Worm (Caenorhabditis elegans) whole organism, early embryonic: Measurements from ENCODE around the gene K11E4.6.

ENCODE experiments used
- B0310.2 ChIP-seq: sonication (generic microtip); optimal IDR thresholded peaks from 2 replicates; lab custom pipeline; 2016; ENCODE audit warnings: mild to moderate bottlenecking, missing genetic modification characterization, missing compliant biosample characterization
- F13C5.2 ChIP-seq: sonication (generic microtip); optimal IDR thresholded peaks from 2 replicates; lab custom pipeline; 2017; ENCODE audit warnings: mild to moderate bottlenecking, missing genetic modification characterization, inconsistent platforms, missing compliant biosample characterization
- aly-1 ChIP-seq: sonication (generic microtip); optimal IDR thresholded peaks from 2 replicates; lab custom pipeline; 2016; ENCODE audit warnings: missing genetic modification characterization, missing compliant biosample characterization
- ama-1 ChIP-seq: fragments of 150-350 bp; optimal IDR thresholded peaks from 2 replicates; lab custom pipeline; 2014
- ceh-13 ChIP-seq: fragments of 200-800 bp; sonication (Bioruptor generic); optimal IDR thresholded peaks from 2 replicates; lab custom pipeline; 2018; ENCODE audit warnings: mild to moderate bottlenecking, missing genetic modification characterization, missing compliant biosample characterization
- ceh-36 ChIP-seq: sonication (generic microtip); optimal IDR thresholded peaks from 2 replicates; lab custom pipeline; 2016; ENCODE audit warnings: missing genetic modification characterization, inconsistent platforms, missing compliant biosample characterization
- ets-7 ChIP-seq: sonication (generic microtip); optimal IDR thresholded peaks from 2 replicates; lab custom pipeline; 2016; ENCODE audit warnings: missing genotype, missing genetic modification characterization, missing compliant biosample characterization
- flt-1 ChIP-seq: fragments of 200-800 bp; sonication (Bioruptor generic); IDR thresholded peaks from 2 replicates; pipeline ENCODE4 v1.3.6; 2022; ENCODE audit warnings: missing genetic modification characterization, missing compliant biosample characterization
- hmbx-1 ChIP-seq: sonication (generic microtip); optimal IDR thresholded peaks from 2 replicates; lab custom pipeline; 2016; ENCODE audit warnings: mild to moderate bottlenecking, missing genetic modification characterization, missing compliant biosample characterization
- hmg-4 ChIP-seq: fragments of 200-800 bp; sonication (Bioruptor generic); optimal IDR thresholded peaks from 2 replicates; lab custom pipeline; 2018; ENCODE audit warnings: mild to moderate bottlenecking, missing genetic modification characterization, missing compliant biosample characterization
- hnd-1 ChIP-seq: sonication (generic microtip); optimal IDR thresholded peaks from 2 replicates; lab custom pipeline; 2016; ENCODE audit warnings: missing genetic modification characterization, missing compliant biosample characterization
- pes-1 ChIP-seq: fragments of 200-800 bp; sonication (Bioruptor generic); IDR thresholded peaks from 2 replicates; pipeline ENCODE4 v1.3.6; 2022; ENCODE audit warnings: missing genetic modification reagents, missing genetic modification characterization, missing compliant biosample characterization
- scrt-1 ChIP-seq: fragments of 200-800 bp; sonication (Bioruptor generic); IDR thresholded peaks from 2 replicates; pipeline ENCODE4 v1.3.6; 2022; ENCODE audit warnings: missing genetic modification characterization, missing compliant biosample characterization
- sea-1 ChIP-seq: fragments of 200-800 bp; sonication (Bioruptor generic); conservative IDR thresholded peaks from 2 replicates; pipeline ENCODE4 v1.3.6; 2022; ENCODE audit warnings: missing genetic modification characterization, missing compliant biosample characterization
- tbx-11 ChIP-seq: fragments of 200-800 bp; sonication (Bioruptor generic); IDR thresholded peaks from 2 replicates; pipeline ENCODE4 v1.3.6; 2022; ENCODE audit warnings: missing genetic modification characterization, missing compliant biosample characterization
- tbx-37 ChIP-seq: fragments of 200-800 bp; sonication (Bioruptor generic); conservative IDR thresholded peaks from 2 replicates; pipeline ENCODE4 v1.3.6; 2022; ENCODE audit warnings: missing genetic modification reagents, missing genetic modification characterization, missing compliant biosample characterization
- tra-4 ChIP-seq: sonication (generic microtip); optimal IDR thresholded peaks from 2 replicates; lab custom pipeline; 2017; ENCODE audit warnings: missing genetic modification characterization, missing compliant biosample characterization

K11E4.6 gene

DNA sequence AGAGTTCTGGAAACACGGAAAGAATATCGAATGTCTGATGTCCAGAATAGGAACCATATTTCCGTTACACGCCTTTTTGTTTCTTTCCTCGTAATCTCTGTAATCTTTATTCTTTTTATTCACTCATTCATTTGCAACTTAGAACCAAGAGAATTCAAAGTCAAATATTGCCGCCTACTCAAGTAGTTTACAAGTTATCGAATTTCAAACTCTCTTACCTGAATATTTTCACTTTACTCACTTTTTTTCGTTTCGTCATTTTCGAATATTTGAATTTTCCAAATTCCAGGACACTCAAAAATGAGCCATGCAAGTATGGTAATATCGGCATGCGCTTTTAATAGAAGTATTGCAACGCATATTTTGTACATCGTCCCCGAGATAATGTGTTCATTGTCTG is at the start of gene K11E4.6:
Gene K11E4.6, plus strand, starts transcription at position 301 of the 400 bp plus-strand sequence.
- TF ChIP-seq flt-1 (GFP tag; lab: Robert Waterston, UW) (no peak), sea-1 (GFP tag; lab: Robert Waterston, UW) (no peak), ceh-36 (tag; lab: Kevin White, UChicago) (no peak), F13C5.2 (tag; lab: Kevin White, UChicago) (no peak), ama-1 (lab: Kevin White, UChicago) (no peak), hnd-1 (no peak), tra-4 (tag; lab: Kevin White, UChicago) (no peak), tbx-37 (GFP tag; lab: Robert Waterston, UW) (no peak), aly-1 (no peak), ceh-13 (GFP tag; lab: Kevin White, UChicago) (no peak), scrt-1 (GFP tag; lab: Robert Waterston, UW) (no peak), hmg-4 (GFP tag; lab: Kevin White, UChicago) (no peak)

DNA sequence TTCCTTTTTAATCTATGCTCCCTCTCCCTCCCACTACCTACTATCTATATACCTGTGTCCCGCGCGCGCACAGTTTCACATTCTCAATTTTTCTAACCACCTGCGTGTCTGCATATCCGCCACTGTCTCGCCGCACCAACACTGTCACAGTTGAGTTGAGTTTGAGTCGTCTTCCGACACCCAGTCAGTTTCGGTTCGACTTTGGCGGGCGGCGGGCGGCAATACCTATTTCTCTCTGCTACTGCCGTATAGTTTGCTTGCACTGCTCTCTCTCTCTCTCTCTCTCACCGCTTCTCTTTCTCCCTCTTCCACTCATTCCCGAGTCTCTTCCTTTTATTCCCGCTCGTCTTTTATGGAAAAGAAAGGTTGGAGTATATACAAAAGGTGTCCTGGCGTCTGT is 49.0 kb upstream of the K11E4.6 start:
- TF ChIP-seq hmg-4 (GFP tag; lab: Kevin White, UChicago) (peak; percentile 68), B0310.2 (tag; lab: Kevin White, UChicago) (peak; percentile 34), pes-1 (GFP tag; lab: Robert Waterston, UW) (no peak)

DNA sequence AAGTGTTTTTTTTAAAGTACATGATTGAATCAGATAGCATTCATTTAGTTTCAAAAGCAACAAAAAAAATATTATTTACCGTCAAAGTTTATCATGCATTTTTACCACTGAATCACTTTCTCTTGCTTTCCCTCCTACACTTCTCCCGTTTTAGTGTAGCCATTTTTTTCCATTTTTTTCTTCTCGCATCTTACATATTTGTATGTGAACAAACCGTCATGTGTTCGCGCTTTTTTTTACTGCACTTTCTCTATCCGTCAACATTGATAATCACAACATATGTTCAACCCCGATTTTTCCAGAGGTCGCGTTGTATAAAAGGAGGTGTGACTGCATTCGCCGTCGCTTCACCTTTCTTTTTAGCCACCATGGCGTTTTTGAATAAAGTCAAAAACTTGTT is 47.6 kb upstream of the K11E4.6 start, which contains the start of gene gck-4:
Gene gck-4, plus strand, starts transcription at position 301 of the 400 bp plus-strand sequence.
- TF ChIP-seq tbx-11 (GFP tag; lab: Robert Waterston, UW) (no peak), tra-4 (tag; lab: Kevin White, UChicago) (no peak), tbx-37 (GFP tag; lab: Robert Waterston, UW) (no peak), aly-1 (no peak), ceh-36 (tag; lab: Kevin White, UChicago) (no peak), F13C5.2 (tag; lab: Kevin White, UChicago) (no peak), pes-1 (GFP tag; lab: Robert Waterston, UW) (no peak), ama-1 (lab: Kevin White, UChicago) (no peak), hmbx-1 (no peak), B0310.2 (tag; lab: Kevin White, UChicago) (no peak), ceh-13 (GFP tag; lab: Kevin White, UChicago) (no peak), hmg-4 (GFP tag; lab: Kevin White, UChicago) (no peak), hnd-1 (no peak), ets-7 (tag; lab: Kevin White, UChicago) (no peak), scrt-1 (GFP tag; lab: Robert Waterston, UW) (no peak), sea-1 (GFP tag; lab: Robert Waterston, UW) (no peak), flt-1 (GFP tag; lab: Robert Waterston, UW) (no peak)

DNA sequence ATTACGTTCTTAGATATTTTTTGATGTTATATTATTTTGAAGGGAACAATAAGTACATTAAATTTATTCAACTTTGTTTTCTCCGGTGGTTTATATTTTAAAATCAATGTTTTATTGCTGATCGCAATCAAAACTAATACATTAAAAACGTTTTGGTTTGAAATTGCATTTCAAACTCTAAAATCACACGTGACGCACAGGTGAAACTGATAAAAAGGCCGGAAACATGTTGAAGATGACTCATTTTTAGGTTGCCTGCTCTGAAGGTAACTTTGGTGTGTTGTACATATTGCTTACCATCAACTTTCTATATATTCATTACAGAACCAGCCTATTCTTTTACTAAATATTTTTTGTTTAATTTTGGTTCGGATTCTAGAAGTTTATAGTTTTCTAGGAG is 38.7 kb upstream of the K11E4.6 start:
- TF ChIP-seq hmg-4 (GFP tag; lab: Kevin White, UChicago) (no peak), tbx-11 (GFP tag; lab: Robert Waterston, UW) (no peak), ceh-36 (tag; lab: Kevin White, UChicago) (no peak), pes-1 (GFP tag; lab: Robert Waterston, UW) (no peak), hnd-1 (no peak), hmbx-1 (no peak)

ce11 chrX:13687111-13687512 is 37.4 kb upstream of the K11E4.6 start:
- TF ChIP-seq tbx-11 (GFP tag; lab: Robert Waterston, UW) = no peak
- peak; percentile 7 for TF ChIP-seq F13C5.2 (tag; lab: Kevin White, UChicago)
- TF ChIP-seq hmg-4 (GFP tag; lab: Kevin White, UChicago) = peak; percentile 36
- TF ChIP-seq aly-1 = peak; percentile 30

ce11 chrX:13687655-13688054 is 36.8 kb upstream of the K11E4.6 start, which contains the start of gene adm-2:
Gene adm-2 (plus strand): TSS chrX:13687955.
- TF ChIP-seq hnd-1 = no peak
- no peak for TF ChIP-seq B0310.2 (tag; lab: Kevin White, UChicago)

DNA sequence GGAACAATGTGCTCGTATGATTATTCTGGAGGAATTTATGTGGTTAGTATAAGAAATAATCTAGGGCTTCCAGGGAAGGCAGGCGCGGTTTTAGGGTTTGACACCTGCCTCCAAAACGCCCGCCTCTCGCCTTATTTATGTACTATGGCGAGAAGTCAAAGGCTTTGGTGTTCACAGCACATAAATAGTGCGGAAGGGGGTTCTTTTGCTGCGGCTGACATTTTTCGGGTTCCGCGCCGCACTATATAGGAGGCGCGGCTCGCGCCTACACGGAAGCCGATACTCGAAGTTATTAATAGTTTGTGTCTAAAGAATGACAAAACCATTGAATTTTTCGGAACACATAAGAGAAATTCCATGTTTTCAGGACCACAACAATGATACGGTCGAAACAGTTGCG is 34.1 kb upstream of the K11E4.6 start:
- TF ChIP-seq hmg-4 (GFP tag; lab: Kevin White, UChicago) (no peak), ceh-13 (GFP tag; lab: Kevin White, UChicago) (no peak), B0310.2 (tag; lab: Kevin White, UChicago) (no peak), hmbx-1 (no peak)

- TF ChIP-seq ama-1 (lab: Kevin White, UChicago) (no peak), ets-7 (tag; lab: Kevin White, UChicago) (no peak), tra-4 (tag; lab: Kevin White, UChicago) (no peak), hmg-4 (GFP tag; lab: Kevin White, UChicago) (no peak), ceh-36 (tag; lab: Kevin White, UChicago) (no peak), tbx-37 (GFP tag; lab: Robert Waterston, UW) (no peak), scrt-1 (GFP tag; lab: Robert Waterston, UW) (no peak), pes-1 (GFP tag; lab: Robert Waterston, UW) (no peak), B0310.2 (tag; lab: Kevin White, UChicago) (no peak), aly-1 (no peak), hnd-1 (no peak), hmbx-1 (no peak), F13C5.2 (tag; lab: Kevin White, UChicago) (no peak), ceh-13 (GFP tag; lab: Kevin White, UChicago) (no peak), sea-1 (GFP tag; lab: Robert Waterston, UW) (no peak), flt-1 (GFP tag; lab: Robert Waterston, UW) (no peak), tbx-11 (GFP tag; lab: Robert Waterston, UW) (no peak)
Measured at ce11 chrX:13696152-13696551, 28.3 kb upstream of the K11E4.6 start.
